Worm (Caenorhabditis elegans) whole organism, late embryonic: Measurements from ENCODE around the gene C06G1.1.

Source experiments
- C38D4.7 ChIP-seq: fragments of 200-800 bp; sonication (Bioruptor generic); optimal IDR thresholded peaks from 2 replicates; lab custom pipeline; 2018; ENCODE audit warnings: mild to moderate bottlenecking, missing genetic modification characterization, moderate library complexity, missing compliant biosample characterization
- F13H6.1 ChIP-seq: sonication (generic microtip); optimal IDR thresholded peaks from 2 replicates; lab custom pipeline; 2016; ENCODE audit warnings: missing genetic modification characterization, missing compliant biosample characterization
- T23F11.4 ChIP-seq: fragments of 200-800 bp; sonication (Bioruptor generic); optimal IDR thresholded peaks from 2 replicates; lab custom pipeline; 2018; ENCODE audit warnings: mild to moderate bottlenecking, missing genetic modification characterization, missing compliant biosample characterization
- ceh-14 ChIP-seq: sonication (generic microtip); optimal IDR thresholded peaks from 2 replicates; lab custom pipeline; 2016; ENCODE audit warnings: missing genotype, missing genetic modification characterization, missing compliant biosample characterization
- ceh-18 ChIP-seq: sonication (generic microtip); optimal IDR thresholded peaks from 2 replicates; lab custom pipeline; 2016; ENCODE audit warnings: missing genetic modification characterization, missing compliant biosample characterization
- ceh-19 ChIP-seq: fragments of 200-800 bp; sonication (Bioruptor generic); optimal IDR thresholded peaks from 2 replicates; lab custom pipeline; 2018; ENCODE audit warnings: mild to moderate bottlenecking, missing genetic modification characterization, missing compliant biosample characterization
- ceh-2 ChIP-seq: sonication (generic microtip); optimal IDR thresholded peaks from 2 replicates; lab custom pipeline; 2016; ENCODE audit warnings: missing genotype, missing genetic modification characterization, missing compliant biosample characterization
- ceh-22 ChIP-seq: sonication (generic microtip); optimal IDR thresholded peaks from 2 replicates; lab custom pipeline; 2017; ENCODE audit warnings: missing biosample characterization, missing genetic modification characterization
- ceh-31 ChIP-seq: sonication (generic microtip); optimal IDR thresholded peaks from 2 replicates; lab custom pipeline; 2016; ENCODE audit warnings: missing genetic modification characterization, missing compliant biosample characterization
- ceh-34 ChIP-seq: sonication (generic microtip); optimal IDR thresholded peaks from 2 replicates; lab custom pipeline; 2016; ENCODE audit warnings: mild to moderate bottlenecking, missing genetic modification characterization, missing compliant biosample characterization
- ceh-45 ChIP-seq: fragments of 200-800 bp; sonication (Bioruptor generic); IDR thresholded peaks from 2 replicates; pipeline ENCODE4 v1.3.6; 2022; ENCODE audit warnings: missing genetic modification reagents, missing genetic modification characterization, missing compliant biosample characterization
- ceh-48 ChIP-seq: sonication (generic microtip); optimal IDR thresholded peaks from 2 replicates; lab custom pipeline; 2016; ENCODE audit warnings: missing genetic modification characterization, inconsistent platforms, missing compliant biosample characterization
- ceh-6 ChIP-seq: fragments of 200-800 bp; sonication (Bioruptor generic); optimal IDR thresholded peaks from 2 replicates; lab custom pipeline; 2018; ENCODE audit warnings: mild to moderate bottlenecking, missing genetic modification characterization, missing compliant biosample characterization
- che-1 ChIP-seq: sonication (generic microtip); optimal IDR thresholded peaks from 2 replicates; lab custom pipeline; 2016; ENCODE audit warnings: mild to moderate bottlenecking, missing genetic modification characterization, missing compliant biosample characterization
- dmd-4 ChIP-seq: sonication (generic microtip); optimal IDR thresholded peaks from 2 replicates; lab custom pipeline; 2016; ENCODE audit warnings: borderline replicate concordance, missing genetic modification characterization, missing compliant biosample characterization
- dve-1 ChIP-seq: sonication (generic microtip); optimal IDR thresholded peaks from 2 replicates; lab custom pipeline; 2017; ENCODE audit warnings: antibody characterized with exemption, mild to moderate bottlenecking, missing genetic modification characterization, missing compliant biosample characterization
- elt-2 ChIP-seq: sonication (generic microtip); optimal IDR thresholded peaks from 2 replicates; lab custom pipeline; 2016; ENCODE audit warnings: missing genetic modification reagents, missing genetic modification characterization, missing compliant biosample characterization
- elt-4 ChIP-seq: sonication (generic microtip); optimal IDR thresholded peaks from 2 replicates; lab custom pipeline; 2016; ENCODE audit warnings: missing genetic modification characterization, missing compliant biosample characterization
- eyg-1 ChIP-seq: sonication (generic microtip); optimal IDR thresholded peaks from 2 replicates; lab custom pipeline; 2016; ENCODE audit warnings: missing genotype, missing genetic modification characterization, missing compliant biosample characterization
- fkh-6 ChIP-seq: sonication (generic microtip); optimal IDR thresholded peaks from 2 replicates; lab custom pipeline; 2016; ENCODE audit warnings: missing genetic modification characterization, missing compliant biosample characterization
- hlh-13 ChIP-seq: fragments of 200-800 bp; sonication (Bioruptor generic); optimal IDR thresholded peaks from 2 replicates; lab custom pipeline; 2018; ENCODE audit warnings: mild to moderate bottlenecking, missing genetic modification characterization, missing compliant biosample characterization
- lin-11 ChIP-seq: fragments of 200-800 bp; sonication (Bioruptor generic); optimal IDR thresholded peaks from 2 replicates; lab custom pipeline; 2018; ENCODE audit warnings: mild to moderate bottlenecking, missing genetic modification characterization, missing compliant biosample characterization
- madf-2 ChIP-seq: sonication (generic microtip); optimal IDR thresholded peaks from 2 replicates; lab custom pipeline; 2017; ENCODE audit warnings: missing genetic modification characterization, missing compliant biosample characterization
- mec-3 ChIP-seq: sonication (generic microtip); optimal IDR thresholded peaks from 2 replicates; lab custom pipeline; 2016; ENCODE audit warnings: borderline replicate concordance, missing genetic modification characterization, missing compliant biosample characterization
- nfya-1 ChIP-seq: sonication (generic microtip); optimal IDR thresholded peaks from 2 replicates; lab custom pipeline; 2017; ENCODE audit warnings: missing genetic modification characterization, mild to moderate bottlenecking, missing compliant biosample characterization, antibody characterized with exemption, moderate library complexity
- nhr-11 ChIP-seq: fragments of 150-350 bp; optimal IDR thresholded peaks from 2 replicates; lab custom pipeline; 2014; ENCODE audit warnings: missing biosample characterization, missing genetic modification characterization
- npax-4 ChIP-seq: sonication (generic microtip); optimal IDR thresholded peaks from 2 replicates; lab custom pipeline; 2016; ENCODE audit warnings: missing genetic modification characterization, missing compliant biosample characterization
- pag-3 ChIP-seq: sonication (generic microtip); optimal IDR thresholded peaks from 2 replicates; lab custom pipeline; 2016; ENCODE audit warnings: missing compliant biosample characterization, missing genetic modification characterization, borderline replicate concordance
- pax-1 ChIP-seq: fragments of 150-350 bp; optimal IDR thresholded peaks from 2 replicates; lab custom pipeline; 2014; ENCODE audit warnings: missing biosample characterization, missing genetic modification characterization
- pqm-1 ChIP-seq: sonication (generic microtip); optimal IDR thresholded peaks from 2 replicates; lab custom pipeline; 2016; ENCODE audit warnings: missing genetic modification characterization, missing compliant biosample characterization
- pros-1 ChIP-seq: fragments of 150-350 bp; optimal IDR thresholded peaks from 2 replicates; lab custom pipeline; 2014; ENCODE audit warnings: missing biosample characterization, missing genetic modification reagents, missing genetic modification characterization
- rnt-1 ChIP-seq: sonication (generic microtip); optimal IDR thresholded peaks from 2 replicates; lab custom pipeline; 2016; ENCODE audit warnings: missing genetic modification characterization, missing compliant biosample characterization
- sox-2 ChIP-seq: fragments of 200-800 bp; sonication (Bioruptor generic); IDR thresholded peaks from 2 replicates; pipeline ENCODE4 v1.3.6; 2022; ENCODE audit warnings: missing genetic modification reagents, missing genetic modification characterization, missing compliant biosample characterization
- sox-4 ChIP-seq: sonication (generic microtip); optimal IDR thresholded peaks from 2 replicates; lab custom pipeline; 2017; ENCODE audit warnings: mild to moderate bottlenecking, missing genetic modification characterization, inconsistent platforms, missing compliant biosample characterization
- tbx-2 ChIP-seq: sonication (generic microtip); optimal IDR thresholded peaks from 2 replicates; lab custom pipeline; 2016; ENCODE audit warnings: missing genetic modification characterization, missing compliant biosample characterization
- tbx-7 ChIP-seq: sonication (generic microtip); optimal IDR thresholded peaks from 2 replicates; lab custom pipeline; 2016; ENCODE audit warnings: missing genotype, missing genetic modification characterization, missing compliant biosample characterization
- ttx-3 ChIP-seq: sonication (generic microtip); optimal IDR thresholded peaks from 2 replicates; lab custom pipeline; 2016; ENCODE audit warnings: missing genetic modification reagents, missing genetic modification characterization, missing compliant biosample characterization
- unc-55 ChIP-seq: sonication (generic microtip); optimal IDR thresholded peaks from 2 replicates; lab custom pipeline; 2017; ENCODE audit warnings: missing biosample characterization, missing genetic modification reagents, missing genetic modification characterization
- zip-5 ChIP-seq: sonication (generic microtip); optimal IDR thresholded peaks from 2 replicates; lab custom pipeline; 2016; ENCODE audit warnings: missing genetic modification characterization, missing compliant biosample characterization
- ztf-16 ChIP-seq: sonication (generic microtip); optimal IDR thresholded peaks from 2 replicates; lab custom pipeline; 2017; ENCODE audit warnings: missing genetic modification characterization, missing compliant biosample characterization

Gene C06G1.1

DNA sequence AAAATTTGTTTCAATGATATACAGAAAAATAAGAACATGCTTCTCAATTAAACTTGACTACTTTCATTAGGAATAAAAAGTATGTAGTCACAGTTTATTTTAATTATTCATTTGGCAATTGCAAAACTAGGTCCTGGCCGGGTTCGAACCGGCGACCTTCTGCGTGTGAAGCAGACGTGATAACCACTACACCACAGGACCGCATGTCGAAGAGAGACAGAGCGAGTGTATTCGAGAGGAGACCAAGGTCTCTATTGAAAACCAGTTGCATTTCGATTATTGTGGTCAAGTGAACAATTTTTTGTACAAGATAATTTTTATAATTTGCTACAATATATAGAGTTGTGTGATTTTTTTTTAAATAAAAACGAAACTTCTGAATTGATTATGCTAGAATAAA lies 42.3 kb upstream of the C06G1.1 start (continued):
- peak; percentile 9; the same call in 1 of the 2 replicates for TF ChIP-seq sox-2 (GFP tag; lab: Robert Waterston, UW)
- no peak for TF ChIP-seq pqm-1 (tag; lab: Kevin White, UChicago)
- no peak for TF ChIP-seq mec-3 (tag; lab: Kevin White, UChicago)
- peak; percentile 68 for TF ChIP-seq ceh-6 (GFP tag; lab: Kevin White, UChicago)
- TF ChIP-seq fkh-6: peak; percentile 49
- peak; percentile 12 for TF ChIP-seq ttx-3 (tag; lab: Kevin White, UChicago)
- peak; percentile 37 for TF ChIP-seq C38D4.7 (GFP tag; lab: Kevin White, UChicago)
- TF ChIP-seq pros-1: peak; percentile 22
- TF ChIP-seq elt-4 (tag; lab: Kevin White, UChicago): no peak
- TF ChIP-seq ceh-14 (tag; lab: Kevin White, UChicago): peak; percentile 43
- TF ChIP-seq elt-2 (tag; lab: Kevin White, UChicago): peak; percentile 73
- peak; percentile 18 for TF ChIP-seq ceh-18 (tag; lab: Kevin White, UChicago)
- no peak for TF ChIP-seq ceh-45 (GFP tag; lab: Robert Waterston, UW)
- no peak for TF ChIP-seq npax-4 (tag; lab: Kevin White, UChicago)
- TF ChIP-seq che-1 (tag; lab: Kevin White, UChicago): peak; percentile 69
- TF ChIP-seq nfya-1 (tag; lab: Kevin White, UChicago): peak; percentile 38
- TF ChIP-seq ztf-16 (tag; lab: Kevin White, UChicago): peak; percentile 48
- TF ChIP-seq ceh-22: no peak
- no peak for TF ChIP-seq pax-1 (tag; lab: Kevin White, UChicago)
- TF ChIP-seq ceh-2: peak; percentile 41
- peak; percentile 23 for TF ChIP-seq dmd-4 (tag; lab: Kevin White, UChicago)
- TF ChIP-seq nhr-11 (tag; lab: Kevin White, UChicago): no peak
- TF ChIP-seq ceh-31 (tag; lab: Kevin White, UChicago): peak; percentile 37
- TF ChIP-seq zip-5 (tag; lab: Kevin White, UChicago): peak; percentile 16
- peak; percentile 32 for TF ChIP-seq rnt-1 (tag; lab: Kevin White, UChicago)
- TF ChIP-seq sox-4 (tag; lab: Kevin White, UChicago): peak; percentile 28
- peak; percentile 36 for TF ChIP-seq dve-1 (tag; lab: Kevin White, UChicago)
- TF ChIP-seq tbx-7 (tag; lab: Kevin White, UChicago): no peak
- peak; percentile 38 for TF ChIP-seq hlh-13 (GFP tag; lab: Kevin White, UChicago)
- TF ChIP-seq madf-2 (tag; lab: Kevin White, UChicago): peak; percentile 24
- TF ChIP-seq ceh-19 (GFP tag; lab: Kevin White, UChicago): peak; percentile 60
- TF ChIP-seq tbx-2: peak; percentile 41
- peak; percentile 38 for TF ChIP-seq T23F11.4 (GFP tag; lab: Kevin White, UChicago)
- no peak for TF ChIP-seq eyg-1

DNA sequence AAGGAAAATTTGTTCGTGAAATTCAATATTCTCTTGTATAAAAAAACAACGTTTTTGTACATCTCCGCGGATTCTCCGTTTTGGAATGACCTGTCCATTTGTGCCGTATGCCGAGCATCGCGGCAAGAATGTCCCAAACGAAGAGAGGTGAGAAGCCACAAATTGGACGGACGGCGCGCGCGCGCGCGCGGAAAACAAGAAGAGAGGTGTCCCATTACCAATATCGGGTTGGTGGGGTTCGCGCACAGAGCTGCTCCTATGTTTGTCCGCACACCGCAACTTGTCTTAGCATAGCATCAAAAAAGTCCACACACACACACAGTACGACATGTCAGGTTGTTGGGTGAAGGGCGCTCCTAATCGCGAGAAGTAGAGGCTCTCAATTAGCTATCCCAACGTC lies 41.6 kb upstream of the C06G1.1 start:
- no peak for TF ChIP-seq F13H6.1 (tag; lab: Kevin White, UChicago)
- no peak for TF ChIP-seq T23F11.4 (GFP tag; lab: Kevin White, UChicago)
- TF ChIP-seq ceh-48 (tag; lab: Kevin White, UChicago): no peak
- TF ChIP-seq unc-55 (GFP tag; lab: Kevin White, UChicago): no peak
- TF ChIP-seq eyg-1: no peak
- no peak for TF ChIP-seq nhr-11 (tag; lab: Kevin White, UChicago)
- peak; percentile 28 for TF ChIP-seq ceh-19 (GFP tag; lab: Kevin White, UChicago)
- no peak for TF ChIP-seq pqm-1 (tag; lab: Kevin White, UChicago)
- TF ChIP-seq pros-1: peak; percentile 18
- TF ChIP-seq lin-11 (tag; lab: Kevin White, UChicago): no peak
- TF ChIP-seq ceh-34: peak; percentile 94
- TF ChIP-seq dmd-4 (tag; lab: Kevin White, UChicago): no peak
- no peak for TF ChIP-seq pag-3
